Fruit fly (Drosophila melanogaster): ENCODE measurements around the gene HGTX.

DNA sequence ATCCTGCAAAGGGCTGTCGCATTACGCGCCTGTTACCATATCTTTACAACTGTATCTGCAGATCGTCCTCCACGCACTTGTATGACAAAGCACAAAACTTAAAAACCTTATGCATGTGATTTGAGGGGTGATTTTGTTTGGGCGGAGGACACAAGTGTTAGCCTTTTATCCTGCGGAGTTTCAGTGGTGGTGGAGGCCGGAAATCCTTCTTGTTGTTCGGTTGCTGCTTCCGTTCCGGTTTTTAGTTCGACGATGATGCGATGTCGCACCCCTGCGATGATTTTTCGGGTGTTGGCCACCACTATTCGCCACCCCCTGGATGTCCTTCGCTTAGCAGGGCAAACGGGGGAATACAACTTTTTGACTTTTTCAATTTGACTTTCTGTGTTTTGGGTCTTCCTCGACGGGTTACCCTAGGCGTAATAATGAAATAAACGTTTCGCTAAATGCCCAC is 34.2 kb downstream of the HGTX start:
- TF ChIP-seq rn (GFP tag; IDR thresholded peaks at IDR 0.05) (no peak), CG8159 (tag; optimal IDR thresholded peaks at IDR 0.05) (no peak), CG34367 (tag; optimal IDR thresholded peaks at IDR 0.05) (no peak), CG13204 (GFP tag; optimal IDR thresholded peaks at IDR 0.05) (no peak), CG10348 (GFP tag; IDR thresholded peaks at IDR 0.05) (no peak), CG4496 (GFP tag; IDR thresholded peaks at IDR 0.05) (no peak)
